Worm (Caenorhabditis elegans) whole organism, L1 larva: ENCODE measurements around the gene Y38F1A.4.

Experiments used
- C04F5.9 ChIP-seq: sonication (generic microtip); optimal IDR thresholded peaks from 2 replicates; lab custom pipeline; 2016; ENCODE audit warnings: missing genetic modification characterization, missing compliant biosample characterization
- F16B12.6 ChIP-seq: fragments of 150-350 bp; optimal IDR thresholded peaks from 2 replicates; lab custom pipeline; 2014; ENCODE audit warnings: missing biosample characterization, missing genetic modification characterization
- aha-1 ChIP-seq: fragments of 150-350 bp; optimal IDR thresholded peaks from 2 replicates; lab custom pipeline; 2014; ENCODE audit warnings: missing biosample characterization, missing genetic modification characterization
- alr-1 ChIP-seq: fragments of 200-800 bp; sonication (Bioruptor generic); optimal IDR thresholded peaks from 2 replicates; lab custom pipeline; 2018; ENCODE audit warnings: borderline replicate concordance, mild to moderate bottlenecking, missing genetic modification characterization, missing compliant biosample characterization
- ama-1 ChIP-seq: fragments of 150-350 bp; optimal IDR thresholded peaks from 2 replicates; lab custom pipeline; 2014
- blmp-1 ChIP-seq: fragments of 150-350 bp; optimal IDR thresholded peaks from 2 replicates; lab custom pipeline; 2014; ENCODE audit warnings: missing biosample characterization, missing genetic modification characterization
- ceh-82 ChIP-seq, 3 experiments: fragments of 150-350 bp in 1 of 3; sonication (generic microtip) in 2 of 3; optimal IDR thresholded peaks; 2 replicates each; lab custom pipeline; 2014 to 2017; ENCODE audit warnings: missing biosample characterization in 3 of 3, missing genetic modification characterization in 3 of 3
- efl-3 ChIP-seq: fragments of 200-800 bp; sonication (Bioruptor generic); optimal IDR thresholded peaks from 2 replicates; lab custom pipeline; 2018; ENCODE audit warnings: mild to moderate bottlenecking, missing genetic modification characterization, missing compliant biosample characterization
- egl-13 ChIP-seq: sonication (generic microtip); optimal IDR thresholded peaks from 2 replicates; lab custom pipeline; 2016; ENCODE audit warnings: missing genotype, missing genetic modification reagents, missing genetic modification characterization, missing compliant biosample characterization
- egl-27 ChIP-seq, 2 experiments: fragments of 150-350 bp in 1 of 2; sonication (generic microtip); optimal IDR thresholded peaks; 3 replicates each; lab custom pipeline; 2017 to 2018; ENCODE audit warnings: missing biosample characterization in 2 of 2, missing genetic modification characterization in 2 of 2, missing genetic modification reagents in 2 of 2
- elt-3 ChIP-seq, 6 experiments: fragments of 150-350 bp in 1 of 6; sonication (generic microtip); optimal IDR thresholded peaks; 2 replicates each; lab custom pipeline; 2017 to 2018; ENCODE audit warnings: missing biosample characterization in 6 of 6, missing genetic modification characterization in 6 of 6, inconsistent platforms in 1 of 6
- fkh-10 ChIP-seq: sonication (generic microtip); optimal IDR thresholded peaks from 2 replicates; lab custom pipeline; 2017; ENCODE audit warnings: missing biosample characterization, missing genetic modification reagents, missing genetic modification characterization
- hlh-17 ChIP-seq: fragments of 200-800 bp; sonication (Bioruptor generic); optimal IDR thresholded peaks from 2 replicates; lab custom pipeline; 2018; ENCODE audit warnings: missing genetic modification characterization, mild to moderate bottlenecking, missing compliant biosample characterization, moderate library complexity, borderline replicate concordance
- isw-1 ChIP-seq: fragments of 200-800 bp; sonication (Bioruptor generic); IDR thresholded peaks from 2 replicates; pipeline ENCODE4 v1.3.6; 2022; ENCODE audit warnings: missing genetic modification characterization, missing compliant biosample characterization
- jun-1 ChIP-seq: fragments of 150-350 bp; optimal IDR thresholded peaks from 2 replicates; lab custom pipeline; 2014; ENCODE audit warnings: missing biosample characterization, missing genetic modification reagents, missing genetic modification characterization
- lin-14 ChIP-seq: fragments of 200-800 bp; sonication (Bioruptor generic); optimal IDR thresholded peaks from 2 replicates; lab custom pipeline; 2018; ENCODE audit warnings: mild to moderate bottlenecking, missing genetic modification characterization, moderate library complexity, missing compliant biosample characterization
- lin-35 ChIP-seq, 2 experiments: fragments of 150-350 bp; optimal IDR thresholded peaks; 2 replicates each; lab custom pipeline; 2014; ENCODE audit warnings: missing biosample characterization in 2 of 2, missing genetic modification characterization in 2 of 2, missing genetic modification reagents in 2 of 2
- lin-39 ChIP-seq: fragments of 150-350 bp; optimal IDR thresholded peaks from 2 replicates; lab custom pipeline; 2014; ENCODE audit warnings: missing biosample characterization, missing genetic modification reagents, missing genetic modification characterization
- mdl-1 ChIP-seq, 2 experiments: fragments of 150-350 bp; optimal IDR thresholded peaks; 2 replicates each; lab custom pipeline; 2014 to 2017; ENCODE audit warnings: missing biosample characterization in 2 of 2, missing genetic modification characterization in 2 of 2, inconsistent platforms in 1 of 2
- mef-2 ChIP-seq: fragments of 150-350 bp; optimal IDR thresholded peaks from 2 replicates; lab custom pipeline; 2014; ENCODE audit warnings: missing biosample characterization, missing genetic modification characterization
- nhr-11 ChIP-seq: fragments of 150-350 bp; optimal IDR thresholded peaks from 2 replicates; lab custom pipeline; 2014; ENCODE audit warnings: missing biosample characterization, missing genetic modification characterization
- nhr-12 ChIP-seq: sonication (generic microtip); optimal IDR thresholded peaks from 2 replicates; lab custom pipeline; 2017; ENCODE audit warnings: missing biosample characterization, missing genetic modification characterization
- nhr-19 ChIP-seq: fragments of 200-800 bp; sonication (Bioruptor generic); conservative IDR thresholded peaks from 2 replicates; pipeline ENCODE4 v1.3.6; 2022; ENCODE audit warnings: missing genetic modification characterization, missing compliant biosample characterization
- nhr-237 ChIP-seq: fragments of 150-350 bp; optimal IDR thresholded peaks from 2 replicates; lab custom pipeline; 2014; ENCODE audit warnings: missing biosample characterization, missing genetic modification characterization
- nhr-28 ChIP-seq: fragments of 150-350 bp; optimal IDR thresholded peaks from 2 replicates; lab custom pipeline; 2014; ENCODE audit warnings: missing biosample characterization, missing genetic modification characterization
- nhr-71 ChIP-seq: sonication (generic microtip); optimal IDR thresholded peaks from 2 replicates; lab custom pipeline; 2016; ENCODE audit warnings: mild to moderate bottlenecking, missing genetic modification characterization, moderate library complexity, missing compliant biosample characterization
- nhr-84 ChIP-seq: sonication (generic microtip); optimal IDR thresholded peaks from 2 replicates; lab custom pipeline; 2017; ENCODE audit warnings: missing biosample characterization, missing genetic modification characterization
- nhr-85 ChIP-seq: sonication (generic microtip); peaks from one replicate; lab custom pipeline; 2016; ENCODE audit warnings: missing genetic modification characterization, inconsistent platforms, missing compliant biosample characterization
- pax-3 ChIP-seq: fragments of 200-800 bp; sonication (Bioruptor generic); optimal IDR thresholded peaks from 2 replicates; lab custom pipeline; 2018; ENCODE audit warnings: mild to moderate bottlenecking, missing genetic modification characterization, moderate library complexity, missing compliant biosample characterization
- rnt-1 ChIP-seq: sonication (generic microtip); optimal IDR thresholded peaks from 2 replicates; lab custom pipeline; 2016; ENCODE audit warnings: mild to moderate bottlenecking, missing genetic modification characterization, moderate library complexity, missing compliant biosample characterization
- skn-1 ChIP-seq: fragments of 150-350 bp; optimal IDR thresholded peaks from 2 replicates; lab custom pipeline; 2014; ENCODE audit warnings: missing biosample characterization, missing genetic modification characterization
- snpc-4 ChIP-seq: fragments of 150-350 bp; optimal IDR thresholded peaks from 2 replicates; lab custom pipeline; 2014; ENCODE audit warnings: missing biosample characterization, missing genetic modification characterization
- snu-23 ChIP-seq: sonication (generic microtip); optimal IDR thresholded peaks from 2 replicates; lab custom pipeline; 2016; ENCODE audit warnings: missing genetic modification characterization, missing compliant biosample characterization
- sptf-1 ChIP-seq: fragments of 150-350 bp; optimal IDR thresholded peaks from 2 replicates; lab custom pipeline; 2014; ENCODE audit warnings: missing biosample characterization, missing genetic modification characterization
- unc-130 ChIP-seq: fragments of 150-350 bp; optimal IDR thresholded peaks from 2 replicates; lab custom pipeline; 2017; ENCODE audit warnings: missing biosample characterization, missing genetic modification characterization, inconsistent platforms
- unc-30 ChIP-seq: sonication (generic microtip); optimal IDR thresholded peaks from 2 replicates; lab custom pipeline; 2017; ENCODE audit warnings: missing biosample characterization, missing genetic modification characterization
- unc-86 ChIP-seq: sonication (generic microtip); optimal IDR thresholded peaks from 2 replicates; lab custom pipeline; 2016; ENCODE audit warnings: missing genetic modification characterization, missing compliant biosample characterization
- vab-15 ChIP-seq: sonication (generic microtip); optimal IDR thresholded peaks from 2 replicates; lab custom pipeline; 2017; ENCODE audit warnings: missing genotype, mild to moderate bottlenecking, missing genetic modification characterization, missing compliant biosample characterization
- xbp-1 ChIP-seq: sonication (generic microtip); optimal IDR thresholded peaks from 2 replicates; lab custom pipeline; 2016; ENCODE audit warnings: missing genetic modification characterization, missing compliant biosample characterization
- ztf-11 ChIP-seq, 2 experiments: sonication (generic microtip); optimal IDR thresholded peaks; 2 replicates each; lab custom pipeline; 2016 to 2017; ENCODE audit warnings: missing genetic modification characterization in 2 of 2, missing biosample characterization in 1 of 2, missing compliant biosample characterization in 1 of 2

Gene Y38F1A.4

DNA sequence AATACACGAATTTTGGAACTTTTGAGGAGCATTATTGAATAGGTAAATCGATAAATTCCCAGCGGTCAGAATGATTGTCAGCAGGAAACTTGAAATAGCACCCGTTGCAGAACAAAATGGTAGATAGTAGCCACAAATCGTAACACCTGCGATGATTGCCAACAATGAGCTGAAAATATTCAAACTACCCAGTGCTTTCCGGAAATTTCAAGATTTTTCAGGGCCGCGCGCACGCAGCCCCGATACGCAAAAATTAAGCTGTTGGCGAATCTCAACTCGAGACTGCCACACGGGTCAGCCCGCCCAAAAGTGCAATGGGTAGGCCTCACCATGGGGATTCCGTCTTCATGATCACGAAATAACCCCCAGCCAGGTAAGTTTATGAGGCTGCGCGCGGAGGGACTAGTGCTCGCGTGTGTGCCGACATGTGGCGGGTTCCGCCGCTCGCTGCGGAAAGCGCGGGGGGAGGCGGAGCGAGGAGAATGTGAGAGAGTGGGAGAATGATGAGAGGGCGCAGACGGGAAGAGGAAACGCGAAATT, 24.9 kb downstream of the Y38F1A.4 start (continued):
- TF ChIP-seq lin-14 (GFP tag; lab: Kevin White, UChicago): peak; percentile 95
- peak; percentile 97 for TF ChIP-seq nhr-85 (tag; lab: Kevin White, UChicago)
- TF ChIP-seq nhr-28: no peak
- peak; percentile 100 for TF ChIP-seq ama-1 (lab: Kevin White, UChicago)
- no peak for TF ChIP-seq hlh-17 (GFP tag; lab: Kevin White, UChicago)
- TF ChIP-seq snu-23: peak; percentile 97
- TF ChIP-seq F16B12.6 (tag; lab: Kevin White, UChicago): peak; percentile 39
- peak; percentile 55 to 95 for TF ChIP-seq ztf-11 (tag; optimal IDR thresholded peaks at IDR 0.05; lab: Kevin White, UChicago)
- TF ChIP-seq alr-1 (tag; lab: Kevin White, UChicago): no peak
- peak; percentile 88 for TF ChIP-seq jun-1 (tag; lab: Kevin White, UChicago)
- TF ChIP-seq efl-3: peak; percentile 87
- peak; percentile 12 to 74 for TF ChIP-seq egl-27 (tag; optimal IDR thresholded peaks at IDR 0.05; lab: Kevin White, UChicago)
- peak; percentile 91 for TF ChIP-seq unc-86 (tag; lab: Kevin White, UChicago)
- peak; percentile 98 for TF ChIP-seq nhr-19 (GFP tag; lab: Robert Waterston, UW)

ce11 chrII:12942496-12942895, 27.0 kb downstream of the Y38F1A.4 start:
- TF ChIP-seq blmp-1 (tag; lab: Kevin White, UChicago) (peak; percentile 53), mdl-1 (tag; optimal IDR thresholded peaks at IDR 0.05; lab: Kevin White, UChicago) (no peak), elt-3 (tag; optimal IDR thresholded peaks at IDR 0.05; lab: Kevin White, UChicago) (peak in 5 of 6 experiments; percentile 78 to 91 (median 89)), sptf-1 (tag; lab: Kevin White, UChicago) (no peak)

DNA sequence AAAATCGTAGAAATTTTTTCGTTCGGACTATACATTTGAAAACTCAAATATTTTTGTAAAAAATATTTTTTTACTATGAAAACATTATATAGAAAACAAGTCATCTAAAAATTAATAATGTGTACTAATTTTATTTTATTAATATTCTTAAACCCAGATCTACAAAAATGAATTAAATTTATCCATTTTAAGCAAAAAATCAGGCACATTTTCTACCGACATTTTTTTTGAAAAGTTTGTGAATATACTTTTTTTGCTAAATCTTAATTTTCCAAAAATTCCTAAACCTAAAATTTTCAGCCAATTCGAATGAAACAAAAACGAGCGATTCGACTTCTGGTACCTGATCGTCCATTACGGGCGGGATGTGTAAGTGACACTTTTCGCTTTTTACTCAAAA, 29.7 kb downstream of the Y38F1A.4 start, which contains the start of gene arrd-10:
TSS of gene arrd-10 (plus strand) at position 301 of the 400 bp plus-strand sequence.
- no peak for TF ChIP-seq snu-23
- no peak for TF ChIP-seq lin-39 (tag; lab: Kevin White, UChicago)
- no peak for TF ChIP-seq sptf-1 (tag; lab: Kevin White, UChicago)
- no peak for TF ChIP-seq egl-13
- TF ChIP-seq fkh-10 (GFP tag; lab: Kevin White, UChicago): no peak
- no peak for TF ChIP-seq F16B12.6 (tag; lab: Kevin White, UChicago)
- no peak for TF ChIP-seq unc-30 (tag; lab: Kevin White, UChicago)
- TF ChIP-seq aha-1 (tag; lab: Kevin White, UChicago): no peak

ce11 chrII:12939161-12939560, 30.4 kb downstream of the Y38F1A.4 start:
- TF ChIP-seq snpc-4 (tag; lab: Kevin White, UChicago) (peak; percentile 9), rnt-1 (no peak), elt-3 (tag; optimal IDR thresholded peaks at IDR 0.05; lab: Kevin White, UChicago) (peak in 1 of 6 experiments; percentile 31), blmp-1 (tag; lab: Kevin White, UChicago) (peak; percentile 55), jun-1 (tag; lab: Kevin White, UChicago) (no peak), lin-35 (GFP tag; optimal IDR thresholded peaks at IDR 0.05; lab: Kevin White, UChicago) (peak in 1 of 2 experiments; percentile 15), lin-14 (GFP tag; lab: Kevin White, UChicago) (peak; percentile 49), nhr-19 (GFP tag; lab: Robert Waterston, UW) (no peak)
- TF ChIP-seq, all 84 proteins: peak for 5

DNA sequence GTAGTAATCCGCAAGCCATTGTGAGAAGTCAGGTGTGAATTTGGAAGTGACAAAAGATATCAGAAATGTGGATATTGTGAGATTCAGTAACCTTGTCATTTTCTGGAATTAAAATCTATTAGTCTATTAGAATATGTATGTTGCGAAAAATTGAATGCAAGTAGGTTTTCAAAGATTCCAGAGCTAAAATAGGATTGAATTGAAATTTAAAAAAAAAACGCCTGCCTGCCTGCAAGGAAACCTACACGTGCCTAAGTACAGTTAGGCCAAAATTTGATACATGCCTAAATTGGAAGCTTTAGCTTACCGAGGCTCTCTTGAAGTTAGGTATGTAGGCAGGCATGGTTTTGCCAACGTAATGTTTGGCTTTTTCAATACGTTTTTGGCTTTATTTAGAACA, 34.3 kb downstream of the Y38F1A.4 start, which contains the start of gene lips-9:
TSS of gene lips-9 (minus strand) at position 101 of the 400 bp plus-strand sequence.
- TF ChIP-seq nhr-12 (tag; lab: Kevin White, UChicago) (no peak), vab-15 (tag; lab: Kevin White, UChicago) (no peak), nhr-71 (tag; lab: Kevin White, UChicago) (no peak), alr-1 (tag; lab: Kevin White, UChicago) (no peak)

DNA sequence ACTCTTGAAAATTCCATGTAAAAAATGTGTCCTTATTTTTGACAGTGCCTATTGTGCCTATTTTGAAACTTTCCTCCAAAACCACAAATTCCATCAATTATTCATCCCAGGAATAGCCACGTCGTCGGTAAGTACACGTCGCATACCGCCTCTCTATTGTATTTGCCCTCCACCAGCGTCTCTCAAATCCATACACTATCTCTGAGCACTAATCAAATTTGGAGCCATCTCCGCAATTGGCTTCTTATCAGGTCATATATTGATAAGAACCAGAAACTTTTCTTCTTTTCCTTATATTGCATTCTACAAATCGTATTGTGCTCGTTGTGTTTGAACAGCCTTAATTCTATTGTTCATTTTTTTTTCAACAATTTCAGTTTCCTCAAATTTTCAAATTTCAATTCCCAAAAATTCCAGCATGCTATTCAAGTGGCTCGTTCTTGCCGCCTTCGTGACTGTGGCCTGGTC, 38.0 kb downstream of the Y38F1A.4 start, which contains the start of gene dct-18:
TSS of gene dct-18 (plus strand) at position 418 of the 468 bp plus-strand sequence.
- TF ChIP-seq nhr-84 (tag; lab: Kevin White, UChicago): no peak
- no peak for TF ChIP-seq unc-86 (tag; lab: Kevin White, UChicago)
- TF ChIP-seq ceh-82 (tag; optimal IDR thresholded peaks at IDR 0.05; lab: Kevin White, UChicago): no peak
- peak in 1 of 2 experiments; percentile 24 for TF ChIP-seq lin-35 (GFP tag; optimal IDR thresholded peaks at IDR 0.05; lab: Kevin White, UChicago)
- TF ChIP-seq isw-1 (GFP tag; lab: Robert Waterston, UW): no peak
- TF ChIP-seq nhr-85 (tag; lab: Kevin White, UChicago): no peak
- no peak for TF ChIP-seq skn-1 (tag; lab: Kevin White, UChicago)
- peak; percentile 46 for TF ChIP-seq xbp-1 (tag; lab: Kevin White, UChicago)
- no peak for TF ChIP-seq hlh-17 (GFP tag; lab: Kevin White, UChicago)
- no peak for TF ChIP-seq mdl-1 (tag; optimal IDR thresholded peaks at IDR 0.05; lab: Kevin White, UChicago)
- TF ChIP-seq nhr-237: no peak
- TF ChIP-seq vab-15 (tag; lab: Kevin White, UChicago): no peak
- TF ChIP-seq unc-130: no peak
- no peak for TF ChIP-seq efl-3
- TF ChIP-seq mef-2 (tag; lab: Kevin White, UChicago): no peak
- TF ChIP-seq pax-3 (tag; lab: Kevin White, UChicago): no peak
- no peak for TF ChIP-seq rnt-1
- no peak for TF ChIP-seq nhr-11 (tag; lab: Kevin White, UChicago)
- no peak for TF ChIP-seq C04F5.9
